Worm (Caenorhabditis elegans) whole organism, young adult: Measurements from ENCODE around the gene grd-9.

Experiments used
- B0019.2 ChIP-seq: fragments of 200-800 bp; sonication (Bioruptor generic); conservative IDR thresholded peaks from 2 replicates; pipeline ENCODE4 v1.3.6; 2022; ENCODE audit warnings: missing genetic modification reagents, missing genetic modification characterization, missing compliant biosample characterization
- B0336.3 ChIP-seq: fragments of 200-800 bp; sonication (Bioruptor generic); IDR thresholded peaks from 2 replicates; pipeline ENCODE4 v1.3.6; 2022; ENCODE audit warnings: missing genetic modification characterization, missing compliant biosample characterization
- C17E4.6 ChIP-seq: fragments of 200-800 bp; sonication (Bioruptor generic); IDR thresholded peaks from 2 replicates; pipeline ENCODE4 v1.3.6; 2022; ENCODE audit warnings: missing genetic modification reagents, missing genetic modification characterization, missing compliant biosample characterization
- F10E7.11 ChIP-seq: sonication (generic microtip); optimal IDR thresholded peaks from 2 replicates; lab custom pipeline; 2017; ENCODE audit warnings: mild to moderate bottlenecking, missing genetic modification characterization, moderate library complexity, missing compliant biosample characterization
- F49E8.2 ChIP-seq: sonication (generic microtip); optimal IDR thresholded peaks from 3 replicates; lab custom pipeline; 2017; ENCODE audit warnings: missing genetic modification characterization, mild to moderate bottlenecking, missing compliant biosample characterization, antibody characterized with exemption, moderate library complexity; ENCODE audit not compliant: insufficient read depth
- K11D2.4 ChIP-seq: fragments of 200-800 bp; sonication (Bioruptor generic); IDR thresholded peaks from 2 replicates; pipeline ENCODE4 v1.3.6; 2022; ENCODE audit warnings: missing genetic modification reagents, missing genetic modification characterization, missing compliant biosample characterization
- T26A5.8 ChIP-seq: sonication (generic microtip); optimal IDR thresholded peaks from 2 replicates; lab custom pipeline; 2016; ENCODE audit warnings: missing genetic modification characterization, missing compliant biosample characterization
- Y53G8AR.9 ChIP-seq: fragments of 200-800 bp; sonication (Bioruptor generic); conservative IDR thresholded peaks from 2 replicates; pipeline ENCODE4 v1.3.6; 2022; ENCODE audit warnings: missing genetic modification reagents, missing genetic modification characterization, missing compliant biosample characterization
- akir-1 ChIP-seq: fragments of 200-800 bp; sonication (Bioruptor generic); optimal IDR thresholded peaks from 2 replicates; lab custom pipeline; 2018; ENCODE audit warnings: mild to moderate bottlenecking, missing genetic modification characterization, moderate library complexity, missing compliant biosample characterization
- attf-3 ChIP-seq: fragments of 200-800 bp; sonication (Bioruptor generic); conservative IDR thresholded peaks from 2 replicates; pipeline ENCODE4 v1.3.6; 2022; ENCODE audit warnings: missing genetic modification reagents, missing genetic modification characterization, missing compliant biosample characterization
- attf-6 ChIP-seq: fragments of 200-800 bp; sonication (Bioruptor generic); IDR thresholded peaks from 2 replicates; pipeline ENCODE4 v1.3.6; 2022; ENCODE audit warnings: missing genetic modification reagents, missing genetic modification characterization, missing compliant biosample characterization
- bed-1 ChIP-seq: fragments of 200-800 bp; sonication (Bioruptor generic); IDR thresholded peaks from 2 replicates; pipeline ENCODE4 v1.3.6; 2022; ENCODE audit warnings: missing genetic modification reagents, missing genetic modification characterization, missing compliant biosample characterization
- ceh-58 ChIP-seq: fragments of 200-800 bp; sonication (Bioruptor generic); IDR thresholded peaks from 2 replicates; pipeline ENCODE4 v1.3.6; 2022; ENCODE audit warnings: missing genetic modification characterization, missing compliant biosample characterization
- dpl-1 ChIP-seq: fragments of 150-350 bp; optimal IDR thresholded peaks from 2 replicates; lab custom pipeline; 2014; ENCODE audit warnings: missing biosample characterization, missing genetic modification reagents, missing genetic modification characterization
- egl-18 ChIP-seq: fragments of 200-800 bp; sonication (Bioruptor generic); IDR thresholded peaks from 2 replicates; pipeline ENCODE4 v1.3.6; 2022; ENCODE audit warnings: missing genetic modification reagents, missing genetic modification characterization, missing compliant biosample characterization
- egl-44 ChIP-seq: fragments of 200-800 bp; sonication (Bioruptor generic); IDR thresholded peaks from 2 replicates; pipeline ENCODE4 v1.3.6; 2022; ENCODE audit warnings: missing genetic modification reagents, missing genetic modification characterization, missing compliant biosample characterization
- him-1 ChIP-seq: sonication (generic microtip); optimal IDR thresholded peaks from 2 replicates; lab custom pipeline; 2016; ENCODE audit warnings: missing genotype, missing genetic modification reagents, missing genetic modification characterization, missing compliant biosample characterization
- hmg-1.2 ChIP-seq: fragments of 200-800 bp; sonication (Bioruptor generic); IDR thresholded peaks from 2 replicates; pipeline ENCODE4 v1.3.6; 2022; ENCODE audit warnings: missing genetic modification reagents, missing genetic modification characterization, missing compliant biosample characterization
- hsf-1 ChIP-seq: fragments of 200-800 bp; sonication (Bioruptor generic); IDR thresholded peaks from 2 replicates; pipeline ENCODE4 v1.3.6; 2022; ENCODE audit warnings: missing genetic modification reagents, missing genetic modification characterization, missing compliant biosample characterization
- lag-1 ChIP-seq: fragments of 200-800 bp; sonication (Bioruptor generic); IDR thresholded peaks from 2 replicates; pipeline ENCODE4 v1.3.6; 2022; ENCODE audit warnings: missing genetic modification reagents, missing genetic modification characterization, missing compliant biosample characterization
- lin-54 ChIP-seq: fragments of 200-800 bp; sonication (Bioruptor generic); optimal IDR thresholded peaks from 2 replicates; lab custom pipeline; 2018; ENCODE audit warnings: mild to moderate bottlenecking, missing genetic modification characterization, missing compliant biosample characterization
- madf-10 ChIP-seq: sonication (generic microtip); optimal IDR thresholded peaks from 2 replicates; lab custom pipeline; 2016; ENCODE audit warnings: mild to moderate bottlenecking, missing genetic modification characterization, missing compliant biosample characterization
- madf-8 ChIP-seq: fragments of 200-800 bp; sonication (Bioruptor generic); conservative IDR thresholded peaks from 2 replicates; pipeline ENCODE4 v1.3.6; 2022; ENCODE audit warnings: missing genetic modification reagents, missing genetic modification characterization, missing compliant biosample characterization
- mel-28 ChIP-seq: sonication (generic microtip); optimal IDR thresholded peaks from 2 replicates; lab custom pipeline; 2016; ENCODE audit warnings: borderline replicate concordance, mild to moderate bottlenecking, missing genetic modification characterization, missing compliant biosample characterization
- pbrm-1 ChIP-seq: fragments of 200-800 bp; sonication (Bioruptor generic); IDR thresholded peaks from 2 replicates; pipeline ENCODE4 v1.3.6; 2022; ENCODE audit warnings: missing genetic modification reagents, missing genetic modification characterization, missing compliant biosample characterization
- pha-4 ChIP-seq: fragments of 150-350 bp; sonication (generic microtip); optimal IDR thresholded peaks from 2 replicates; lab custom pipeline; 2014; ENCODE audit warnings: missing biosample characterization, missing genetic modification reagents, missing genetic modification characterization
- rec-8 ChIP-seq, 2 experiments: sonication (generic microtip); optimal IDR thresholded peaks; 2 replicates each; lab custom pipeline; 2016; ENCODE audit warnings: mild to moderate bottlenecking in 2 of 2, missing genetic modification characterization in 2 of 2, missing genetic modification reagents in 2 of 2, missing genotype in 2 of 2, missing biosample characterization in 1 of 2, missing compliant biosample characterization in 1 of 2, moderate library complexity in 1 of 2
- sdz-38 ChIP-seq: sonication (generic microtip); optimal IDR thresholded peaks from 2 replicates; lab custom pipeline; 2016; ENCODE audit warnings: missing genotype, missing genetic modification characterization, missing compliant biosample characterization
- somi-1 ChIP-seq: fragments of 200-800 bp; sonication (Bioruptor generic); optimal IDR thresholded peaks from 2 replicates; lab custom pipeline; 2018; ENCODE audit warnings: mild to moderate bottlenecking, missing genetic modification characterization, missing compliant biosample characterization
- unc-62 ChIP-seq: fragments of 150-350 bp; optimal IDR thresholded peaks from 2 replicates; lab custom pipeline; 2014; ENCODE audit warnings: missing biosample characterization, missing genetic modification reagents, missing genetic modification characterization
- xnd-1 ChIP-seq: sonication (generic microtip); optimal IDR thresholded peaks from 2 replicates; lab custom pipeline; 2016; ENCODE audit warnings: missing genotype, missing genetic modification reagents, missing genetic modification characterization, missing compliant biosample characterization
- zfh-2 ChIP-seq: fragments of 200-800 bp; sonication (Bioruptor generic); conservative IDR thresholded peaks from 2 replicates; pipeline ENCODE4 v1.3.6; 2022; ENCODE audit warnings: missing genetic modification reagents, missing genetic modification characterization, missing compliant biosample characterization
- ztf-25 ChIP-seq: fragments of 200-800 bp; sonication (Bioruptor generic); IDR thresholded peaks from 2 replicates; pipeline ENCODE4 v1.3.6; 2022; ENCODE audit warnings: missing genetic modification reagents, missing genetic modification characterization, missing compliant biosample characterization
- ztf-3 ChIP-seq: fragments of 200-800 bp; sonication (Bioruptor generic); optimal IDR thresholded peaks from 2 replicates; lab custom pipeline; 2018; ENCODE audit warnings: mild to moderate bottlenecking, missing genetic modification characterization, missing compliant biosample characterization

grd-9 gene

ce11 chrV:5906252-5906651, 11.1 kb downstream of the grd-9 start, which contains the start of gene srd-15:
Gene srd-15, minus strand, starts transcription at chrV:5906352.
- TF ChIP-seq pbrm-1 (GFP tag; lab: Robert Waterston, UW) (no peak), hmg-1.2 (GFP tag; lab: Robert Waterston, UW) (no peak), ztf-3 (GFP tag; lab: Kevin White, UChicago) (no peak), ztf-25 (no peak), C17E4.6 (no peak), F49E8.2 (tag; lab: Kevin White, UChicago) (no peak), zfh-2 (no peak), attf-3 (GFP tag; lab: Robert Waterston, UW) (no peak), attf-6 (GFP tag; lab: Robert Waterston, UW) (no peak)
- TF ChIP-seq, all 124 proteins: peak for 0

DNA sequence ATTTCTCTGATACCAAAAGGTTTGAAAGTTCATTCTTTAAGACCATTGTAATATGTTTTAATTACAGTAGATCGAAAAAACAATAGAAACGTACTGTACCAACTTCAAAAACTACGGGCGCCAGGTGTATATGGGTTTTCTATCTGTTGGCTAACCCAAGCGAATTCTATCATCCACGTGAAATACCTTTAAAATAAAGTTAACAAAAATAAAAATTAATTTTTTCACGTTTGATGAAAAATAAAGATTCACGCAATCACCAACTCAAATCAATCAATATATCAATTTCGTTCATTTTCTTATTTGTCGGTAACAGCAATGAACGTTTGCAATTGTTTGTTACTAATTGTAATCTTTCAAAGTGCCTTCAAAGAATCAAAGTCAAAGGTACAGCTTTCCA, 12.0 kb downstream of the grd-9 start, which contains the start of gene C04E6.4:
TSS of gene C04E6.4 (plus strand) at position 301 of the 400 bp plus-strand sequence.
- TF ChIP-seq somi-1 (GFP tag; lab: Kevin White, UChicago) (no peak), madf-10 (tag; lab: Kevin White, UChicago) (no peak), egl-18 (GFP tag; lab: Robert Waterston, UW) (no peak), pha-4 (tag; lab: Kevin White, UChicago) (no peak), akir-1 (GFP tag; lab: Kevin White, UChicago) (no peak), sdz-38 (no peak), mel-28 (tag; lab: Kevin White, UChicago) (no peak), B0019.2 (GFP tag; lab: Robert Waterston, UW) (no peak), attf-6 (GFP tag; lab: Robert Waterston, UW) (no peak), lin-54 (GFP tag; lab: Kevin White, UChicago) (no peak), madf-8 (GFP tag; lab: Robert Waterston, UW) (no peak), F10E7.11 (tag; lab: Kevin White, UChicago) (no peak), egl-44 (GFP tag; lab: Robert Waterston, UW) (no peak), K11D2.4 (no peak), xnd-1 (tag; lab: Kevin White, UChicago) (no peak), him-1 (no peak), B0336.3 (no peak), T26A5.8 (tag; lab: Kevin White, UChicago) (no peak)

- TF ChIP-seq B0336.3 (no peak), madf-8 (GFP tag; lab: Robert Waterston, UW) (no peak), hsf-1 (GFP tag; lab: Robert Waterston, UW) (no peak), rec-8 (tag; optimal IDR thresholded peaks at IDR 0.05; lab: Kevin White, UChicago) (no peak), F49E8.2 (tag; lab: Kevin White, UChicago) (no peak), dpl-1 (GFP tag; lab: Kevin White, UChicago) (no peak), unc-62 (GFP tag; lab: Kevin White, UChicago) (no peak), ceh-58 (no peak), Y53G8AR.9 (GFP tag; lab: Robert Waterston, UW) (no peak), bed-1 (GFP tag; lab: Robert Waterston, UW) (no peak)
Observed at ce11 chrV:5912426-5912825, 17.3 kb downstream of the grd-9 start, which contains the start of gene C04E6.13. Gene C04E6.13, plus strand, starts transcription at chrV:5912726.

- TF ChIP-seq lag-1 (GFP tag; lab: Robert Waterston, UW), result no peak
Observed at ce11 chrV:5916862-5917261, 21.7 kb downstream of the grd-9 start.
